Worm (Caenorhabditis elegans) whole organism, L4 larva: ENCODE results near the gene T19D12.10.

Source experiments
- D1046.2 ChIP-seq: fragments of 200-800 bp; sonication (Bioruptor generic); IDR thresholded peaks from 2 replicates; pipeline ENCODE4 v1.3.6; 2022; ENCODE audit warnings: missing genetic modification characterization, missing compliant biosample characterization
- F10B5.3 ChIP-seq: sonication (generic microtip); optimal IDR thresholded peaks from 2 replicates; lab custom pipeline; 2016; ENCODE audit warnings: mild to moderate bottlenecking, missing genetic modification characterization, missing compliant biosample characterization
- F26F4.8 ChIP-seq: fragments of 200-800 bp; sonication (Bioruptor generic); conservative IDR thresholded peaks from 2 replicates; pipeline ENCODE4 v1.3.6; 2022; ENCODE audit warnings: missing genetic modification characterization, missing compliant biosample characterization
- F37D6.2 ChIP-seq: sonication (generic microtip); optimal IDR thresholded peaks from 2 replicates; lab custom pipeline; 2016; ENCODE audit warnings: mild to moderate bottlenecking, missing genetic modification characterization, missing compliant biosample characterization
- Y48G9A.11 ChIP-seq: fragments of 200-800 bp; sonication (Bioruptor generic); IDR thresholded peaks from 2 replicates; pipeline ENCODE4 v1.3.6; 2022; ENCODE audit warnings: missing genetic modification reagents, missing genetic modification characterization, missing compliant biosample characterization
- Y5F2A.4 ChIP-seq: fragments of 200-800 bp; sonication (Bioruptor generic); optimal IDR thresholded peaks from 2 replicates; lab custom pipeline; 2018; ENCODE audit warnings: mild to moderate bottlenecking, missing genetic modification characterization, missing compliant biosample characterization
- ZK337.2 ChIP-seq: fragments of 200-800 bp; sonication (Bioruptor generic); IDR thresholded peaks from 2 replicates; pipeline ENCODE4 v1.3.6; 2022; ENCODE audit warnings: missing genetic modification reagents, missing genetic modification characterization, missing compliant biosample characterization
- ZK546.5 ChIP-seq, 2 experiments: sonication (generic microtip); optimal IDR thresholded peaks; 2 replicates each; lab custom pipeline; 2017; ENCODE audit warnings: missing biosample characterization in 2 of 2, missing genetic modification characterization in 2 of 2
- aha-1 ChIP-seq: fragments of 150-350 bp; peaks from one replicate; lab custom pipeline; 2014; ENCODE audit warnings: missing biosample characterization, missing genetic modification characterization
- aly-2 ChIP-seq: sonication (generic microtip); optimal IDR thresholded peaks from 2 replicates; lab custom pipeline; 2018; ENCODE audit warnings: missing biosample characterization, missing genetic modification characterization
- ama-1 ChIP-seq: fragments of 150-350 bp; optimal IDR thresholded peaks from 2 replicates; lab custom pipeline; 2014; ENCODE audit warnings: inconsistent platforms, mixed read lengths
- attf-4 ChIP-seq: sonication (generic microtip); optimal IDR thresholded peaks from 3 replicates; lab custom pipeline; 2017; ENCODE audit warnings: missing biosample characterization, missing genetic modification characterization
- ceh-28 ChIP-seq: fragments of 150-350 bp; optimal IDR thresholded peaks from 2 replicates; lab custom pipeline; 2014; ENCODE audit warnings: missing biosample characterization, missing genetic modification reagents, missing genetic modification characterization
- ceh-44 ChIP-seq: fragments of 200-800 bp; sonication (Bioruptor generic); IDR thresholded peaks from 2 replicates; pipeline ENCODE4 v1.3.6; 2022; ENCODE audit warnings: missing genetic modification reagents, missing genetic modification characterization, missing compliant biosample characterization
- ceh-62 ChIP-seq: sonication (generic microtip); optimal IDR thresholded peaks from 2 replicates; lab custom pipeline; 2017; ENCODE audit warnings: missing biosample characterization, missing genetic modification characterization
- ctbp-1 ChIP-seq: fragments of 200-800 bp; sonication (Bioruptor generic); IDR thresholded peaks from 2 replicates; pipeline ENCODE4 v1.3.6; 2022; ENCODE audit warnings: missing genetic modification reagents, missing genetic modification characterization, missing compliant biosample characterization
- daf-12 ChIP-seq: fragments of 150-350 bp; optimal IDR thresholded peaks from 2 replicates; lab custom pipeline; 2014; ENCODE audit warnings: missing biosample characterization, missing genetic modification reagents, missing genetic modification characterization
- daf-16 ChIP-seq, 3 experiments: sonication (generic microtip); optimal IDR thresholded peaks; 2 replicates each; lab custom pipeline; 2016 to 2017; ENCODE audit warnings: missing genetic modification characterization in 3 of 3, missing genetic modification reagents in 3 of 3, mild to moderate bottlenecking in 2 of 3, missing compliant biosample characterization in 2 of 3, missing biosample characterization in 1 of 3, moderate library complexity in 1 of 3
- dmd-9 ChIP-seq: fragments of 200-800 bp; sonication (Bioruptor generic); IDR thresholded peaks from 2 replicates; pipeline ENCODE4 v1.3.6; 2022; ENCODE audit warnings: missing genetic modification reagents, missing genetic modification characterization, missing compliant biosample characterization
- dpl-1 ChIP-seq: fragments of 150-350 bp; optimal IDR thresholded peaks from 2 replicates; lab custom pipeline; 2014; ENCODE audit warnings: missing biosample characterization, missing genetic modification reagents, missing genetic modification characterization
- egl-43 ChIP-seq: fragments of 200-800 bp; sonication (Bioruptor generic); IDR thresholded peaks from 2 replicates; pipeline ENCODE4 v1.3.6; 2022; ENCODE audit warnings: missing genetic modification reagents, missing genetic modification characterization, missing compliant biosample characterization
- fos-1 ChIP-seq: fragments of 150-350 bp; optimal IDR thresholded peaks from 2 replicates; lab custom pipeline; 2014; ENCODE audit warnings: missing biosample characterization, missing genetic modification characterization
- gei-8 ChIP-seq: fragments of 200-800 bp; sonication (Bioruptor generic); optimal IDR thresholded peaks from 2 replicates; lab custom pipeline; 2018; ENCODE audit warnings: mild to moderate bottlenecking, missing genetic modification characterization, missing compliant biosample characterization
- hif-1 ChIP-seq, 2 experiments: sonication (generic microtip); optimal IDR thresholded peaks; 2 replicates each; lab custom pipeline; 2016 to 2017; ENCODE audit warnings: missing compliant biosample characterization in 2 of 2, missing genetic modification characterization in 2 of 2, missing genetic modification reagents in 2 of 2, missing genotype in 2 of 2, mild to moderate bottlenecking in 1 of 2
- lim-7 ChIP-seq: fragments of 200-800 bp; sonication (Bioruptor generic); IDR thresholded peaks from 2 replicates; pipeline ENCODE4 v1.3.6; 2022; ENCODE audit warnings: missing genetic modification characterization, missing compliant biosample characterization
- lin-13 ChIP-seq: fragments of 150-350 bp; optimal IDR thresholded peaks from 2 replicates; lab custom pipeline; 2014; ENCODE audit warnings: missing biosample characterization, missing genetic modification reagents, missing genetic modification characterization
- lin-15B ChIP-seq: fragments of 150-350 bp; sonication (generic microtip); optimal IDR thresholded peaks from 3 replicates; lab custom pipeline; 2014; ENCODE audit warnings: missing biosample characterization, missing genetic modification characterization
- mdl-1 ChIP-seq, 2 experiments: fragments of 150-350 bp in 1 of 2; sonication (generic microtip) in 1 of 2; optimal IDR thresholded peaks; 2 replicates each; lab custom pipeline; 2014 to 2017; ENCODE audit warnings: missing biosample characterization in 2 of 2, missing genetic modification characterization in 2 of 2
- mdt-29 ChIP-seq: fragments of 200-800 bp; sonication (Bioruptor generic); IDR thresholded peaks from 2 replicates; pipeline ENCODE4 v1.3.6; 2022; ENCODE audit warnings: missing genetic modification reagents, missing genetic modification characterization, missing compliant biosample characterization
- mes-2 ChIP-seq: sonication (generic microtip); optimal IDR thresholded peaks from 2 replicates; lab custom pipeline; 2016; ENCODE audit warnings: missing genotype, mild to moderate bottlenecking, missing genetic modification characterization, missing compliant biosample characterization; ENCODE audit not compliant: poor library complexity, severe bottlenecking
- nhr-10 ChIP-seq: fragments of 150-350 bp; optimal IDR thresholded peaks from 2 replicates; lab custom pipeline; 2014; ENCODE audit warnings: missing biosample characterization, missing genetic modification characterization
- nhr-102 ChIP-seq: sonication (generic microtip); optimal IDR thresholded peaks from 2 replicates; lab custom pipeline; 2016; ENCODE audit warnings: mild to moderate bottlenecking, missing genetic modification characterization, moderate library complexity, missing compliant biosample characterization
- nhr-11 ChIP-seq: fragments of 150-350 bp; optimal IDR thresholded peaks from 2 replicates; lab custom pipeline; 2014; ENCODE audit warnings: missing biosample characterization, missing genetic modification characterization
- nhr-111 ChIP-seq: fragments of 200-800 bp; sonication (Bioruptor generic); optimal IDR thresholded peaks from 2 replicates; lab custom pipeline; 2018; ENCODE audit warnings: mild to moderate bottlenecking, missing genetic modification characterization, missing compliant biosample characterization
- nhr-28 ChIP-seq: fragments of 150-350 bp; optimal IDR thresholded peaks from 2 replicates; lab custom pipeline; 2014; ENCODE audit warnings: missing biosample characterization, missing genetic modification characterization
- nhr-42 ChIP-seq: fragments of 200-800 bp; sonication (Bioruptor generic); IDR thresholded peaks from 2 replicates; pipeline ENCODE4 v1.3.6; 2022; ENCODE audit warnings: missing genetic modification characterization, missing compliant biosample characterization
- nhr-6 ChIP-seq: fragments of 150-350 bp; optimal IDR thresholded peaks from 2 replicates; lab custom pipeline; 2014; ENCODE audit warnings: missing biosample characterization, missing genetic modification characterization
- nhr-77 ChIP-seq: fragments of 150-350 bp; optimal IDR thresholded peaks from 2 replicates; lab custom pipeline; 2014; ENCODE audit warnings: missing biosample characterization, missing genetic modification characterization
- pha-4 ChIP-seq, 2 experiments: fragments of 150-350 bp in 1 of 2; fragments of 200-800 bp in 1 of 2; sonication (Bioruptor generic) in 1 of 2; IDR thresholded peaks in 1 of 2; optimal IDR thresholded peaks in 1 of 2; 2 replicates each; pipeline versions ENCODE4 v1.3.6 to Lab custom; 2014 to 2022; ENCODE audit warnings: missing genetic modification characterization in 2 of 2, missing genetic modification reagents in 2 of 2, missing biosample characterization in 1 of 2, missing compliant biosample characterization in 1 of 2
- pqm-1 ChIP-seq: sonication (generic microtip); optimal IDR thresholded peaks from 2 replicates; lab custom pipeline; 2017; ENCODE audit warnings: missing biosample characterization, missing genetic modification characterization
- rbr-2 ChIP-seq: sonication (generic microtip); optimal IDR thresholded peaks from 2 replicates; lab custom pipeline; 2016; ENCODE audit warnings: missing genotype, missing genetic modification characterization, missing compliant biosample characterization
- sdz-12 ChIP-seq: fragments of 200-800 bp; sonication (Bioruptor generic); optimal IDR thresholded peaks from 2 replicates; lab custom pipeline; 2018; ENCODE audit warnings: mild to moderate bottlenecking, missing genetic modification characterization, missing compliant biosample characterization
- set-16 ChIP-seq: fragments of 200-800 bp; sonication (Bioruptor generic); IDR thresholded peaks from 2 replicates; pipeline ENCODE4 v1.3.6; 2022; ENCODE audit warnings: missing genetic modification reagents, missing genetic modification characterization, missing compliant biosample characterization
- skn-1 ChIP-seq: fragments of 150-350 bp; optimal IDR thresholded peaks from 2 replicates; lab custom pipeline; 2014; ENCODE audit warnings: missing biosample characterization, missing genetic modification characterization
- tag-97 ChIP-seq: fragments of 200-800 bp; sonication (Bioruptor generic); IDR thresholded peaks from 2 replicates; pipeline ENCODE4 v1.3.6; 2022; ENCODE audit warnings: missing genetic modification characterization, missing compliant biosample characterization
- unc-62 ChIP-seq, 3 experiments: fragments of 150-350 bp in 1 of 3; sonication (generic microtip); optimal IDR thresholded peaks in 2 of 3; peaks in 1 of 3; 1 replicate in 1 of 3; 2 replicates in 2 of 3; lab custom pipeline; 2014 to 2017; ENCODE audit warnings: missing biosample characterization in 3 of 3, missing genetic modification characterization in 3 of 3, missing genetic modification reagents in 3 of 3, missing genotype in 1 of 3
- zfp-2 ChIP-seq: sonication (generic microtip); optimal IDR thresholded peaks from 2 replicates; lab custom pipeline; 2016; ENCODE audit warnings: mild to moderate bottlenecking, missing genetic modification characterization, missing compliant biosample characterization
- zfp-3 ChIP-seq: fragments of 200-800 bp; sonication (Bioruptor generic); conservative IDR thresholded peaks from 2 replicates; pipeline ENCODE4 v1.3.6; 2022; ENCODE audit warnings: missing genetic modification reagents, missing genetic modification characterization, missing compliant biosample characterization
- zip-11 ChIP-seq: fragments of 200-800 bp; sonication (Bioruptor generic); IDR thresholded peaks from 2 replicates; pipeline ENCODE4 v1.3.6; 2022; ENCODE audit warnings: missing genetic modification characterization, missing compliant biosample characterization
- zip-2 ChIP-seq: fragments of 150-350 bp; optimal IDR thresholded peaks from 2 replicates; lab custom pipeline; 2014; ENCODE audit warnings: missing biosample characterization, missing genetic modification characterization
- ztf-11 ChIP-seq: fragments of 150-350 bp; optimal IDR thresholded peaks from 2 replicates; lab custom pipeline; 2014; ENCODE audit warnings: missing biosample characterization, missing genetic modification characterization

Gene T19D12.10

ce11 chrII:6683663-6684285, 25.1 kb upstream of the T19D12.10 start, which contains the start of gene gyf-1 (continued):
- no peak for TF ChIP-seq mdt-29
- no peak for TF ChIP-seq daf-16 (GFP tag; optimal IDR thresholded peaks at IDR 0.05; lab: Kevin White, UChicago)
- peak; percentile 17 for TF ChIP-seq daf-16 (tag; optimal IDR thresholded peaks at IDR 0.05; lab: Kevin White, UChicago)
- TF ChIP-seq aha-1 (tag; lab: Kevin White, UChicago) = peak; percentile 65
- no peak for TF ChIP-seq zip-11 (GFP tag; lab: Robert Waterston, UW)
- peak; percentile 24 for TF ChIP-seq dpl-1 (GFP tag; lab: Kevin White, UChicago)
- no peak for TF ChIP-seq ztf-11
- TF ChIP-seq nhr-111 = no peak
- TF ChIP-seq ceh-44 = no peak
- TF ChIP-seq unc-62 (GFP tag; optimal IDR thresholded peaks at IDR 0.05 in 1 of 2; lab: Kevin White, UChicago) = peak in 1 of 2 experiments; percentile 33
- no peak for TF ChIP-seq unc-62 (tag; optimal IDR thresholded peaks at IDR 0.05; lab: Kevin White, UChicago)
- no peak for TF ChIP-seq aly-2
- TF ChIP-seq daf-12 (tag; lab: Kevin White, UChicago) = no peak
- TF ChIP-seq hif-1 (tag; optimal IDR thresholded peaks at IDR 0.05; lab: Kevin White, UChicago) = peak in 1 of 2 experiments; percentile 63
- TF ChIP-seq zip-2 (tag; lab: Kevin White, UChicago) = no peak
- TF ChIP-seq ceh-28 (tag; lab: Kevin White, UChicago) = no peak
- TF ChIP-seq rbr-2 = peak; percentile 23
- TF ChIP-seq pha-4 (GFP tag; IDR thresholded peaks at IDR 0.05; lab: Robert Waterston, UW) = no peak
- no peak for TF ChIP-seq pha-4 (tag; optimal IDR thresholded peaks at IDR 0.05; lab: Kevin White, UChicago)
- no peak for TF ChIP-seq fos-1 (tag; lab: Kevin White, UChicago)
- TF ChIP-seq lin-15B (tag; lab: Kevin White, UChicago) = no peak
- TF ChIP-seq gei-8 (GFP tag; lab: Kevin White, UChicago) = no peak
- TF ChIP-seq zfp-3 (GFP tag; lab: Robert Waterston, UW) = no peak
- TF ChIP-seq nhr-10 (tag; lab: Kevin White, UChicago) = no peak
- no peak for TF ChIP-seq ZK546.5 (tag; optimal IDR thresholded peaks at IDR 0.05; lab: Kevin White, UChicago)
- peak; percentile 19 for TF ChIP-seq ama-1 (lab: Kevin White, UChicago)
- TF ChIP-seq nhr-102 (tag; lab: Kevin White, UChicago) = no peak
- TF ChIP-seq nhr-28 (tag; lab: Kevin White, UChicago) = peak; percentile 63
- TF ChIP-seq mes-2 (tag; lab: Kevin White, UChicago) = peak; percentile 53
- TF ChIP-seq dmd-9 (GFP tag; lab: Robert Waterston, UW) = no peak
- TF ChIP-seq nhr-77 (tag; lab: Kevin White, UChicago) = no peak
- no peak for TF ChIP-seq nhr-42 (GFP tag; lab: Robert Waterston, UW)
- 0 out of 2 replicates have a peak, but pooled peaks have one; percentile 34 for TF ChIP-seq ctbp-1
- TF ChIP-seq mdl-1 (tag; optimal IDR thresholded peaks at IDR 0.05; lab: Kevin White, UChicago) = peak in 1 of 2 experiments; percentile 7
- TF ChIP-seq set-16 (GFP tag; lab: Robert Waterston, UW) = no peak
- TF ChIP-seq Y48G9A.11 (GFP tag; lab: Robert Waterston, UW) = no peak
- no peak for TF ChIP-seq egl-43 (GFP tag; lab: Robert Waterston, UW)
- TF ChIP-seq pqm-1 (tag; lab: Kevin White, UChicago) = peak; percentile 30
- TF ChIP-seq lin-13 = no peak
- TF ChIP-seq nhr-6 (tag; lab: Kevin White, UChicago) = peak; percentile 31
- TF ChIP-seq nhr-11 = peak; percentile 39
- no peak for TF ChIP-seq ZK337.2
- TF ChIP-seq lim-7 (GFP tag; lab: Robert Waterston, UW) = no peak
- TF ChIP-seq sdz-12 (GFP tag; lab: Kevin White, UChicago) = no peak
- no peak for TF ChIP-seq zfp-2 (tag; lab: Kevin White, UChicago)
- no peak for TF ChIP-seq tag-97 (GFP tag; lab: Robert Waterston, UW)
- no peak for TF ChIP-seq F10B5.3 (tag; lab: Kevin White, UChicago)
- no peak for TF ChIP-seq ceh-62 (tag; lab: Kevin White, UChicago)
- TF ChIP-seq attf-4 (tag; lab: Kevin White, UChicago) = no peak
- TF ChIP-seq skn-1 (tag; lab: Kevin White, UChicago) = no peak
- TF ChIP-seq F26F4.8 (GFP tag; lab: Robert Waterston, UW) = no peak
- TF ChIP-seq F37D6.2 (tag; lab: Kevin White, UChicago) = no peak
- TF ChIP-seq D1046.2 = no peak
- TF ChIP-seq Y5F2A.4 (GFP tag; lab: Kevin White, UChicago) = no peak
